Fruit fly (Drosophila melanogaster): ENCODE data around the gene Cyp12e1.

Cyp12e1 gene

dm6 chr3R:10475949-10476348 is 41.4 kb downstream of the Cyp12e1 start:
- no peak for TF ChIP-seq CG17801 (GFP tag; optimal IDR thresholded peaks at IDR 0.05; ENCODE audit: partially characterized antibody)

DNA sequence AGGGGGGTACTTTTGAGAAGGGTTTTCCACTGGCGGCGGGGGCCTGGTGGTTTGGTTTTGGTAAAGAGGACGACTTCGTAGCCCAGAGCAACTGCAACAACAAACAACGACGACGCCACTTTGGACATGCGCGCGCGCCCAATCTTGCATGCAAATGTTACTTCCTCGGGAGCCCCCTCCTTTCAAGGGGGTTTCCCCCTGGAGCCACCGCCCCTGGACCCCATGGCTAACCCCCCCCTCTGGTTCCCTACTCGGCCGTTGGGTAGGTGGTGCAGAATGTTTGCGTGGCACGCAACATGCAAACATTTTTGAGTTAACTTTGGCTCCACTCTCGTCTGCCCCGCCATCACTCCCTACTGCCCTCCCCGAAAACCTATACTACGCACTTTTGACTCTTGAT is 44.9 kb downstream of the Cyp12e1 start:
- TF ChIP-seq CG17801 (GFP tag; optimal IDR thresholded peaks at IDR 0.05; ENCODE audit: partially characterized antibody): no peak
